Worm (Caenorhabditis elegans): Measurements from ENCODE around the gene F55D1.1.

Gene F55D1.1

DNA sequence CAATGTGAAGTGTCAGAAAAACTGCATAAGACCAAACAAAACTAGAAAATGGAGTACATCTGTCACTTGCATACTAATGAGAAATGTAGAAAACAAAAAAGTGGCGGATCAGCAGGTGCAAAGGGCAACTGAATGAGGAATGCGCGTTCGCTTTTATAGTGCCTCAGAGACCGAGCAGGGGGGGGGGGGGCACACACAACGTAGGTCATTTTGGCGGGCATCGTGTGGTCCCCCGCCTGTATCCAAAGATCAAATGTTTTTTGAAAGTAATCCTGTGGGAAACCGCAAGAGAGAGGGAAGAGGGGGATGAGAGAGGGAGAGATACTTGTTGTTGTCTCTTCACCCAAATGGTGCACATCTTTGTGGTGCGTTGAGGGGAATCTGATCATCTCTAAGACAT is 28.7 kb downstream of the F55D1.1 start (continued):
- no peak for TF ChIP-seq attf-6 (GFP tag; IDR thresholded peaks at IDR 0.05)
- no peak for TF ChIP-seq B0261.1 (tag; optimal IDR thresholded peaks at IDR 0.05)
- 0 out of 2 replicates have a peak, but pooled peaks have one; percentile 20 for TF ChIP-seq madf-3 (GFP tag; IDR thresholded peaks at IDR 0.05)
- TF ChIP-seq T07F8.4 (tag; optimal IDR thresholded peaks at IDR 0.05), result no peak
- TF ChIP-seq attf-5 (GFP tag; optimal IDR thresholded peaks at IDR 0.05), result no peak
- 0 out of 2 replicates have a peak, but pooled peaks have one; percentile 6 for TF ChIP-seq nhr-120 (GFP tag; IDR thresholded peaks at IDR 0.05)
- TF ChIP-seq dox-1 (GFP tag; IDR thresholded peaks at IDR 0.05), result peak; percentile 64
- no peak for TF ChIP-seq K11D2.4 (GFP tag; IDR thresholded peaks at IDR 0.05)
- peak; percentile 93 for TF ChIP-seq aptf-3 (GFP tag; IDR thresholded peaks at IDR 0.05)
- TF ChIP-seq aptf-2 (GFP tag; conservative IDR thresholded peaks at IDR 0.05), result peak; percentile 99

DNA sequence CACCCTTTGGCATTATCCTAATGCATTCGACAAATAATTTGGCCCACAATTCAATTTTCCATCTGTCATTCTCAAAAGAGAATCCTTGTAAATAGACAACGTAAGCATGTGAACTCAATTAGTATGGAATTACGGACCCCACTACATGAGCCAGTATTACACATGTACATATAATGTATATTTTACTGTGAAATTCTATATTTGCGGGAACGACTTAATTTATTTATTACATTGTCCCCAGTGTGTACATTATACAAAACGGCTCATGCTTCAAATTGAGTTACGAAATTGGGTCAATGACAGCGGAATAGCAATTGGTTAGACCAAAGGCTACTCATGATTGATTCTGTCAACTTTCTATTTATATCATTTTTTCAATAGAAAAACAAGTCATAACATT is 29.9 kb downstream of the F55D1.1 start:
- TF ChIP-seq cebp-1 (GFP tag; IDR thresholded peaks at IDR 0.05) (no peak), cebp-1 (tag; optimal IDR thresholded peaks at IDR 0.05) (peak; percentile 60), bed-1 (GFP tag; IDR thresholded peaks at IDR 0.05) (no peak)

DNA sequence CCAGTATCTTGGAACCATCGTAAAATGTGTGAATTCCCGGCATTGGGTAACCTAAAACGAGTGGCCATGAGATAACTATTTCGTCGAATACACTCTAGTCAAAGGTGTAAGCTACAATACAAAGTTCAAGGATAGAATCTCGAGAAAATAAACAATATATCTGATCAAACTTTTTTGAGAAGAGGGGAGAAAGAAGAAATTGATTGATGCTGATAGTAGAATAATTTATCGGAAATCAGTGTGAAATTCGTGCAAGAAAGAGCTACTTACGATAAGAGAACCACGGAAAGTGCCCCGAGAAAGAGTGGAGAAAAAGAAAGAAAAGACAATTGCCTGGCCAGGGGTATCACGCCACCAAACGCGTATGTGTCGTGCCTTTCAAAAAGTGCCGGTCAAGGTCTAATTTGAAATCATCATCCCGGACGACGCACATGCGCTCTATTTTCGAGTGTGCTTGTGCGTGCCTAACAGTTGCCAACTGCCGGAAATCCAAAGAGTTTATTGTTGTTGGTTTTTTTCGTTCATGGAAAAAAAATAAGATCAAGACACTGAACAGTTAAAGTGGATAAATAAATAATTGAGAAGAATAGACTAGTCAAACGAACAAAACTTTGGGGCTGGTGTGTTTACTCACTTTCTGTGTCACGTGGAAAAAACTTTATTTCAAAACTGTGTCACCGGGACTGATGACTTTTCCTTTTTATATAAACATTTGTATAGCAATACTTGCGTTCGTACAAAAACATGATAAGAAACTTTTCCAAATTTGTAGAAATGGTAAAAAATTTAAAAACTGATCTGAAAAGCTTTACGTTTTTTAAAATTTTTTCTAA is 33.3 kb downstream of the F55D1.1 start, which contains the start of gene mboa-3:
mboa-3 (minus strand) TSS at position 51 of the 833 bp plus-strand sequence.
- TF ChIP-seq ets-4 (GFP tag; optimal IDR thresholded peaks at IDR 0.05) (peak; percentile 27), dox-1 (GFP tag; IDR thresholded peaks at IDR 0.05) (peak; percentile 45; the same call in 1 of the 2 replicates), nfyb-1 (GFP tag; IDR thresholded peaks at IDR 0.05) (peak; percentile 35; the same call in 1 of the 2 replicates), F23B12.7 (tag; optimal IDR thresholded peaks at IDR 0.05; ENCODE audit: insufficient read depth) (no peak), B0336.3 (GFP tag; IDR thresholded peaks at IDR 0.05) (peak; percentile 46; the same call in 1 of the 2 replicates), Y56A3A.18 (GFP tag; IDR thresholded peaks at IDR 0.05) (0 out of 2 replicates have a peak, but pooled peaks have one; percentile 47), nhr-80 (tag; optimal IDR thresholded peaks at IDR 0.05) (peak; percentile 83), ztf-22 (GFP tag; optimal IDR thresholded peaks at IDR 0.05) (peak; percentile 27), cebp-1 (GFP tag; IDR thresholded peaks at IDR 0.05) (no peak), cebp-1 (tag; optimal IDR thresholded peaks at IDR 0.05) (peak; percentile 49), nfya-1 (tag; optimal IDR thresholded peaks at IDR 0.05; ENCODE audit: borderline replicate concordance, insufficient read depth) (no peak), F39B2.1 (GFP tag; IDR thresholded peaks at IDR 0.05) (no peak), ceh-27 (GFP tag; optimal IDR thresholded peaks at IDR 0.05) (no peak), atf-7 (tag; optimal IDR thresholded peaks at IDR 0.05) (peak; percentile 7)

DNA sequence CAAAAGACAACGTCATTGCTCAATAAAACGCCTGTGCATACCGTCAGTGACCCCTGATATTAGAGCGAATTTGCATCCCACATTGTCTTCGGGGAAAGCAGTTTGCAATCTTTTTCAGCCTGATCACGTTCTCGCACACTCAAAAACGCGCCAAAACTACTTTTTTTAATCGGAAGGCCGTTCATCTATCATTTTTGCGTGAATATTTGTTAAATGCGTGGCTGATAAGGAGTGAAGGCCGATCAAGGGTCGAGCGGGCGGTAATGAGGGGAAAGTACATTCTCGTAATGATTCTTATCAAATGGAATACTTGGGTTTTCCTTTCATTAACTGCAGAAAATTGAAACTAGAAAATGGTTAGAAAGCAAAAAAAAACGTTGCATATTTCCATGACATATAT is 34.6 kb downstream of the F55D1.1 start:
- TF ChIP-seq ztf-3 (GFP tag; optimal IDR thresholded peaks at IDR 0.05), result no peak
- TF ChIP-seq zfh-2 (GFP tag; conservative IDR thresholded peaks at IDR 0.05), result no peak
- TF ChIP-seq ceh-79 (tag; optimal IDR thresholded peaks at IDR 0.05), result no peak
- no peak for TF ChIP-seq somi-1 (GFP tag; optimal IDR thresholded peaks at IDR 0.05)
- TF ChIP-seq nhr-80 (tag; optimal IDR thresholded peaks at IDR 0.05), result peak; percentile 82

DNA sequence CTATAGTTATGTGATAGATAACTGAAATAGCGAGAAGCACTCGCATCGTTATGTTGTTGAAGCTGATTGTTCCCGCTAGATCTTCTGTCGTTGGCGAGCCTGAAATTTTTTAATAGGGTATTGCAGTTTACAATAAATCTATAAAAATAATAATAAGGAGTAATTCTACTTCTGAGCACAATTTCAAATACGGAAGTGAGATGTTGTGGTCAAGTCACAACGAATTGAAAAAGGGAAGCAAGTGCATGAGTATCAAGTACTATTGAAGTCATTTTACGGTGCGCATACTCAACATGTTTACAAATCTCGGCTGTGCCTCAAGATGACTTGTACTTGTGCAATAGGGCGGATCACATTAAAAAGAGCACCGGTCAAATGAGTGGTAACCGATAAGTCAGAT is 48.8 kb downstream of the F55D1.1 start, which contains the start of gene lgx-1:
lgx-1 (minus strand) TSS at position 101 of the 400 bp plus-strand sequence.
- TF ChIP-seq nhr-90 (tag; optimal IDR thresholded peaks at IDR 0.05) (no peak), nhr-27 (tag; optimal IDR thresholded peaks at IDR 0.05) (no peak), rcor-1 (GFP tag; IDR thresholded peaks at IDR 0.05) (no peak), him-1 (tag; optimal IDR thresholded peaks at IDR 0.05) (no peak), die-1 (tag; optimal IDR thresholded peaks at IDR 0.05) (no peak), ceh-100 (GFP tag; IDR thresholded peaks at IDR 0.05) (no peak), ztf-26 (tag; optimal IDR thresholded peaks at IDR 0.05) (no peak), T07F8.4 (tag; optimal IDR thresholded peaks at IDR 0.05) (no peak), F49E8.2 (tag; optimal IDR thresholded peaks at IDR 0.05; ENCODE audit: insufficient read depth) (no peak), snpc-1.1 (tag; optimal IDR thresholded peaks at IDR 0.05; ENCODE audit: insufficient read depth) (no peak), B0261.1 (tag; optimal IDR thresholded peaks at IDR 0.05) (no peak), atf-7 (tag; optimal IDR thresholded peaks at IDR 0.05) (no peak), zim-3 (tag; optimal IDR thresholded peaks at IDR 0.05) (no peak), F22D6.2 (tag; optimal IDR thresholded peaks at IDR 0.05) (no peak)

All from whole organism, young adult.